Worm (Caenorhabditis elegans): ENCODE results near the gene nhr-271.

ce11 chrV:16620874-16621273, 40.5 kb upstream of the nhr-271 start, which contains the start of gene Y70C5A.3:
- TF ChIP-seq skn-1 (tag; optimal IDR thresholded peaks at IDR 0.05) = no peak
- no peak for TF ChIP-seq blmp-1 (tag; optimal IDR thresholded peaks at IDR 0.05; ENCODE audit: insufficient read depth)
- TF ChIP-seq ama-1 (optimal IDR thresholded peaks at IDR 0.05) = no peak

All from whole organism, L2 larva.